Fruit fly (Drosophila melanogaster) whole organism, embryonic: Measurements from ENCODE around the gene Ca-Ma2d.

Experiments used
- ATbp ChIP-seq: fragments of 200-800 bp; sonication (Bioruptor generic); optimal IDR thresholded peaks from 2 replicates; lab custom pipeline; 2017; ENCODE audit warnings: missing biosample characterization, mild to moderate bottlenecking, missing genetic modification characterization, missing genetic modification reagents
- BEAF-32 ChIP-seq: fragments of 200-800 bp; sonication (Bioruptor generic); optimal IDR thresholded peaks from 3 replicates; lab custom pipeline; 2017; ENCODE audit warnings: missing biosample characterization, missing genetic modification characterization, mild to moderate bottlenecking, moderate library complexity, missing genetic modification reagents
- Blimp-1 ChIP-seq: fragments of 200-800 bp; sonication (Bioruptor generic); optimal IDR thresholded peaks from 3 replicates; lab custom pipeline; 2018; ENCODE audit warnings: missing biosample characterization, missing genetic modification characterization, mild to moderate bottlenecking, moderate library complexity, missing genetic modification reagents
- CG10565 ChIP-seq: fragments of 200-800 bp; sonication (Bioruptor generic); optimal IDR thresholded peaks from 3 replicates; lab custom pipeline; 2016; ENCODE audit warnings: missing biosample characterization, mild to moderate bottlenecking, missing genetic modification characterization
- CG14710 ChIP-seq: fragments of 200-800 bp; sonication (Bioruptor generic); optimal IDR thresholded peaks from 3 replicates; lab custom pipeline; 2019; ENCODE audit warnings: missing biosample characterization, mild to moderate bottlenecking, missing genetic modification characterization, moderate library complexity
- CG1647 ChIP-seq: fragments of 200-800 bp; sonication (Bioruptor generic); optimal IDR thresholded peaks from 3 replicates; lab custom pipeline; 2016; ENCODE audit warnings: missing biosample characterization, missing genetic modification characterization
- CG17385 ChIP-seq: fragments of 200-800 bp; sonication (Bioruptor generic); optimal IDR thresholded peaks from 3 replicates; lab custom pipeline; 2018; ENCODE audit warnings: missing biosample characterization, mild to moderate bottlenecking, missing genetic modification characterization
- CG17568 ChIP-seq: fragments of 200-800 bp; sonication (Bioruptor generic); optimal IDR thresholded peaks from 2 replicates; lab custom pipeline; 2018; ENCODE audit warnings: missing biosample characterization, mild to moderate bottlenecking, missing genetic modification characterization, moderate library complexity
- CG18262 ChIP-seq: fragments of 200-800 bp; optimal IDR thresholded peaks from 3 replicates; lab custom pipeline; 2019; ENCODE audit warnings: missing biosample characterization, mild to moderate bottlenecking, missing genetic modification characterization, moderate library complexity
- CG30403 ChIP-seq: fragments of 200-800 bp; sonication (Bioruptor generic); optimal IDR thresholded peaks from 3 replicates; lab custom pipeline; 2016; ENCODE audit warnings: missing biosample characterization, missing genetic modification characterization
- CG3065 ChIP-seq: fragments of 200-800 bp; sonication (Bioruptor generic); optimal IDR thresholded peaks from 2 replicates; lab custom pipeline; 2016; ENCODE audit warnings: missing biosample characterization, missing genetic modification characterization
- CG7928 ChIP-seq: fragments of 200-800 bp; sonication (Bioruptor generic); optimal IDR thresholded peaks from 2 replicates; lab custom pipeline; 2017; ENCODE audit warnings: missing biosample characterization, mild to moderate bottlenecking, missing genetic modification characterization
- CG8089 ChIP-seq: fragments of 200-800 bp; sonication (Bioruptor generic); optimal IDR thresholded peaks from 3 replicates; lab custom pipeline; 2016; ENCODE audit warnings: missing biosample characterization, missing genetic modification characterization
- CHES-1-like ChIP-seq: fragments of 200-800 bp; sonication (Bioruptor generic); optimal IDR thresholded peaks from 2 replicates; lab custom pipeline; 2016; ENCODE audit warnings: missing biosample characterization, missing genetic modification characterization
- Camta ChIP-seq: fragments of 200-800 bp; sonication (Bioruptor generic); optimal IDR thresholded peaks from 2 replicates; lab custom pipeline; 2016; ENCODE audit warnings: missing biosample characterization, missing genetic modification characterization
- Chrac-16 ChIP-seq: fragments of 200-800 bp; sonication (Bioruptor generic); optimal IDR thresholded peaks from 3 replicates; lab custom pipeline; 2016; ENCODE audit warnings: missing biosample characterization, missing genetic modification characterization
- Dek ChIP-seq: fragments of 200-800 bp; sonication (Bioruptor generic); optimal IDR thresholded peaks from 3 replicates; lab custom pipeline; 2019; ENCODE audit warnings: missing biosample characterization, mild to moderate bottlenecking, missing genetic modification characterization, moderate library complexity
- Fer3 ChIP-seq: fragments of 200-800 bp; sonication (Bioruptor generic); optimal IDR thresholded peaks from 2 replicates; lab custom pipeline; 2018; ENCODE audit warnings: missing biosample characterization, mild to moderate bottlenecking, missing genetic modification characterization, moderate library complexity
- H2.0 ChIP-seq: fragments of 200-800 bp; sonication (Bioruptor generic); IDR thresholded peaks from 2 replicates; pipeline ENCODE4 v1.3.6; 2022; ENCODE audit warnings: missing biosample characterization, missing genetic modification characterization
- HLH54F ChIP-seq: fragments of 200-800 bp; sonication (Bioruptor generic); optimal IDR thresholded peaks from 3 replicates; lab custom pipeline; 2016; ENCODE audit warnings: missing biosample characterization, missing genetic modification characterization
- Hmx ChIP-seq: fragments of 200-800 bp; sonication (Bioruptor generic); optimal IDR thresholded peaks from 2 replicates; lab custom pipeline; 2016; ENCODE audit warnings: missing biosample characterization, missing genetic modification characterization
- Hr51 ChIP-seq, 2 experiments: fragments of 200-800 bp; sonication (Bioruptor generic); optimal IDR thresholded peaks; 2 replicates in 1 of 2; 3 replicates in 1 of 2; lab custom pipeline; 2016 to 2018; ENCODE audit warnings: missing biosample characterization in 2 of 2, missing genetic modification characterization in 2 of 2, mild to moderate bottlenecking in 1 of 2, moderate library complexity in 1 of 2
- NC2β ChIP-seq: fragments of 200-800 bp; sonication (Bioruptor generic); optimal IDR thresholded peaks from 2 replicates; lab custom pipeline; 2016; ENCODE audit warnings: missing biosample characterization, missing genetic modification characterization
- PHDP ChIP-seq: fragments of 200-800 bp; sonication (Bioruptor generic); optimal IDR thresholded peaks from 3 replicates; lab custom pipeline; 2018; ENCODE audit warnings: missing biosample characterization, mild to moderate bottlenecking, missing genetic modification characterization, moderate library complexity
- Sry-δ ChIP-seq: fragments of 200-800 bp; sonication (Bioruptor generic); optimal IDR thresholded peaks from 2 replicates; lab custom pipeline; 2016; ENCODE audit warnings: missing biosample characterization, missing genetic modification characterization
- Usf ChIP-seq: fragments of 200-800 bp; sonication (Bioruptor generic); optimal IDR thresholded peaks from 2 replicates; lab custom pipeline; 2017; ENCODE audit warnings: missing genotype, missing biosample characterization, missing genetic modification characterization
- aop ChIP-seq: fragments of 200-800 bp; sonication (Bioruptor generic); IDR thresholded peaks from 2 replicates; pipeline ENCODE4 v1.3.6; 2022; ENCODE audit warnings: missing biosample characterization, missing genetic modification characterization
- ap ChIP-seq: fragments of 200-800 bp; sonication (Bioruptor generic); IDR thresholded peaks from 2 replicates; pipeline ENCODE4 v1.3.6; 2022; ENCODE audit warnings: missing biosample characterization, missing genetic modification characterization
- bsh ChIP-seq, 2 experiments: fragments of 200-800 bp; sonication (Bioruptor generic); optimal IDR thresholded peaks; 2 replicates each; lab custom pipeline; 2017 to 2018; ENCODE audit warnings: mild to moderate bottlenecking in 2 of 2, missing biosample characterization in 2 of 2, missing genetic modification characterization in 2 of 2, moderate library complexity in 1 of 2
- cg ChIP-seq: fragments of 200-800 bp; sonication (Bioruptor generic); optimal IDR thresholded peaks from 3 replicates; lab custom pipeline; 2019; ENCODE audit warnings: missing biosample characterization, mild to moderate bottlenecking, missing genetic modification characterization, moderate library complexity
- eve ChIP-seq, 2 experiments: fragments of >200 bp; optimal IDR thresholded peaks; 2 replicates each; lab custom pipeline; 2017; ENCODE audit warnings: missing biosample characterization in 2 of 2, missing genetic modification characterization in 2 of 2
- exex ChIP-seq: fragments of 200-800 bp; sonication (Bioruptor generic); optimal IDR thresholded peaks from 4 replicates; lab custom pipeline; 2018; ENCODE audit warnings: missing biosample characterization, mild to moderate bottlenecking, missing genetic modification characterization, moderate library complexity
- fd96Cb ChIP-seq: fragments of 200-800 bp; sonication (Bioruptor generic); optimal IDR thresholded peaks from 2 replicates; lab custom pipeline; 2018; ENCODE audit warnings: missing biosample characterization, mild to moderate bottlenecking, missing genetic modification characterization, moderate library complexity
- gem ChIP-seq: fragments of 200-800 bp; sonication (Bioruptor generic); optimal IDR thresholded peaks from 2 replicates; lab custom pipeline; 2019; ENCODE audit warnings: missing biosample characterization, mild to moderate bottlenecking, missing genetic modification characterization, moderate library complexity
- gsb ChIP-seq: fragments of 200-800 bp; sonication (Bioruptor generic); IDR thresholded peaks from 2 replicates; pipeline ENCODE4 v1.3.6; 2022; ENCODE audit warnings: missing biosample characterization, missing genetic modification characterization
- ind ChIP-seq: fragments of 200-800 bp; sonication (Bioruptor generic); optimal IDR thresholded peaks from 3 replicates; lab custom pipeline; 2016; ENCODE audit warnings: missing biosample characterization, missing genetic modification characterization
- inv ChIP-seq: fragments of 200-800 bp; sonication (Bioruptor generic); IDR thresholded peaks from 2 replicates; pipeline ENCODE4 v1.3.6; 2022; ENCODE audit warnings: missing biosample characterization, missing genetic modification characterization; ENCODE audit not compliant: partially characterized antibody
- jing ChIP-seq: fragments of 200-800 bp; sonication (Bioruptor generic); optimal IDR thresholded peaks from 2 replicates; lab custom pipeline; 2018; ENCODE audit warnings: missing biosample characterization, mild to moderate bottlenecking, missing genetic modification characterization
- mirr ChIP-seq: fragments of 200-800 bp; sonication (Bioruptor generic); optimal IDR thresholded peaks from 3 replicates; lab custom pipeline; 2018; ENCODE audit warnings: missing biosample characterization, mild to moderate bottlenecking, missing genetic modification characterization
- nau ChIP-seq: fragments of 200-800 bp; sonication (Bioruptor generic); optimal IDR thresholded peaks from 3 replicates; lab custom pipeline; 2017; ENCODE audit warnings: missing biosample characterization, mild to moderate bottlenecking, missing genetic modification characterization, missing genetic modification reagents
- pb ChIP-seq: fragments of 200-800 bp; sonication (Bioruptor generic); optimal IDR thresholded peaks from 3 replicates; lab custom pipeline; 2016; ENCODE audit warnings: missing biosample characterization, missing genetic modification characterization
- pho ChIP-seq: fragments of 200-800 bp; sonication (Bioruptor generic); optimal IDR thresholded peaks from 2 replicates; lab custom pipeline; 2016; ENCODE audit warnings: missing biosample characterization, missing genetic modification characterization
- pros ChIP-seq: fragments of 200-800 bp; sonication (Bioruptor generic); optimal IDR thresholded peaks from 3 replicates; lab custom pipeline; 2019; ENCODE audit warnings: missing biosample characterization, mild to moderate bottlenecking, missing genetic modification characterization, moderate library complexity
- rib ChIP-seq: fragments of 200-800 bp; sonication (Bioruptor generic); IDR thresholded peaks from 2 replicates; pipeline ENCODE4 v1.3.6; 2022; ENCODE audit warnings: missing biosample characterization, missing genetic modification characterization
- sd ChIP-seq: fragments of 200-800 bp; sonication (Bioruptor generic); optimal IDR thresholded peaks from 3 replicates; lab custom pipeline; 2018; ENCODE audit warnings: missing biosample characterization, mild to moderate bottlenecking, missing genetic modification characterization, moderate library complexity
- sens ChIP-seq: fragments of 200-800 bp; sonication (Bioruptor generic); peaks from one replicate; lab custom pipeline; 2016; ENCODE audit warnings: missing biosample characterization, missing genetic modification characterization
- sens-2 ChIP-seq: fragments of 200-800 bp; sonication (Bioruptor generic); IDR thresholded peaks from 2 replicates; pipeline ENCODE4 v1.3.6; 2022; ENCODE audit warnings: missing biosample characterization, missing genetic modification characterization
- sob ChIP-seq: fragments of 200-800 bp; sonication (Bioruptor generic); IDR thresholded peaks from 2 replicates; pipeline ENCODE4 v1.3.6; 2022; ENCODE audit warnings: missing biosample characterization, missing genetic modification characterization
- stc ChIP-seq: fragments of 200-800 bp; sonication (Bioruptor generic); IDR thresholded peaks from 2 replicates; pipeline ENCODE4 v1.3.6; 2022; ENCODE audit warnings: missing biosample characterization, missing genetic modification characterization
- zen2 ChIP-seq: fragments of 200-800 bp; sonication (Bioruptor generic); IDR thresholded peaks from 3 replicates; pipeline ENCODE4 v1.3.6; 2022; ENCODE audit warnings: missing biosample characterization, missing genetic modification characterization; ENCODE audit not compliant: partially characterized antibody

Gene Ca-Ma2d

dm6 chr2L:16255232-16256117, 24.2 kb downstream of the Ca-Ma2d start (continued):
- TF ChIP-seq jing (GFP tag; lab: Kevin White, UChicago), result no peak
- no peak for TF ChIP-seq aop (GFP tag; lab: Robert Waterston, UW)
- TF ChIP-seq pros (GFP tag; lab: Kevin White, UChicago), result peak; percentile 21
- TF ChIP-seq CG17385 (GFP tag; lab: Kevin White, UChicago), result no peak
- TF ChIP-seq mirr (GFP tag; lab: Kevin White, UChicago), result peak; percentile 95
- no peak for TF ChIP-seq HLH54F
- TF ChIP-seq BEAF-32 (GFP tag; lab: Kevin White, UChicago), result no peak
- TF ChIP-seq nau (GFP tag; lab: Kevin White, UChicago), result no peak
- TF ChIP-seq zen2 (GFP tag; lab: Robert Waterston, UW), result no peak
- TF ChIP-seq gsb (GFP tag; lab: Robert Waterston, UW), result no peak
- no peak for TF ChIP-seq CG7928
- no peak for TF ChIP-seq Hmx (GFP tag; lab: Kevin White, UChicago)
- no peak for TF ChIP-seq Dek (tag; lab: Kevin White, UChicago)
- no peak for TF ChIP-seq Hr51 (GFP tag; optimal IDR thresholded peaks at IDR 0.05; lab: Kevin White, UChicago)
- TF ChIP-seq bsh (GFP tag; optimal IDR thresholded peaks at IDR 0.05; lab: Kevin White, UChicago), result no peak
- no peak for TF ChIP-seq fd96Cb (tag; lab: Kevin White, UChicago)
- no peak for TF ChIP-seq CG8089 (GFP tag; lab: Kevin White, UChicago)
- no peak for TF ChIP-seq NC2β (GFP tag; lab: Kevin White, UChicago)
- TF ChIP-seq CHES-1-like (GFP tag; lab: Kevin White, UChicago), result no peak
- TF ChIP-seq ATbp (GFP tag; lab: Kevin White, UChicago), result no peak
- TF ChIP-seq Blimp-1 (GFP tag; lab: Kevin White, UChicago), result peak; percentile 16
- no peak for TF ChIP-seq CG3065 (GFP tag; lab: Kevin White, UChicago)
- TF ChIP-seq Chrac-16 (GFP tag; lab: Kevin White, UChicago), result no peak
- TF ChIP-seq sob (GFP tag; lab: Robert Waterston, UW), result no peak
- no peak for TF ChIP-seq CG18262 (tag; lab: Kevin White, UChicago)
- TF ChIP-seq CG10565 (GFP tag; lab: Kevin White, UChicago), result no peak
- TF ChIP-seq Usf, result no peak
- no peak for TF ChIP-seq sens (GFP tag; lab: Kevin White, UChicago)
- TF ChIP-seq sd, result peak; percentile 88
- TF ChIP-seq gem (tag; lab: Kevin White, UChicago), result peak; percentile 76
- peak; percentile 73; the same call in 1 of the 2 replicates for TF ChIP-seq rib (GFP tag; lab: Robert Waterston, UW)
- TF ChIP-seq cg (GFP tag; lab: Kevin White, UChicago), result peak; percentile 19

- TF ChIP-seq inv (GFP tag; lab: Robert Waterston, UW) (no peak), sens-2 (GFP tag; lab: Robert Waterston, UW) (no peak), ind (GFP tag; lab: Kevin White, UChicago) (no peak), exex (no peak), CG17568 (peak; percentile 14), Camta (GFP tag; lab: Kevin White, UChicago) (no peak), H2.0 (no peak), CG30403 (no peak), PHDP (tag; lab: Kevin White, UChicago) (no peak), CG1647 (no peak), Fer3 (no peak), CG14710 (tag; lab: Kevin White, UChicago) (no peak), eve (GFP tag; optimal IDR thresholded peaks at IDR 0.05; lab: Kevin White, UChicago) (no peak), pho (GFP tag; lab: Kevin White, UChicago) (no peak), Sry-δ (GFP tag; lab: Kevin White, UChicago) (no peak), pb (GFP tag; lab: Kevin White, UChicago) (no peak), stc (no peak), ap (GFP tag; lab: Robert Waterston, UW) (no peak)
Measured at dm6 chr2L:16256118-16256435, 24.8 kb downstream of the Ca-Ma2d start.
